Fruit fly (Drosophila melanogaster): ENCODE data around the gene CG17224.

dm6 chr2L:3004601-3005000 lies 13.5 kb downstream of the CG17224 start:
- TF ChIP-seq EcR (GFP tag; optimal IDR thresholded peaks at IDR 0.05) (no peak), Dll (optimal IDR thresholded peaks at IDR 0.05) (no peak), psq (optimal IDR thresholded peaks at IDR 0.05) (no peak), pan (optimal IDR thresholded peaks at IDR 0.05) (no peak)
